Worm (Caenorhabditis elegans) whole organism, L1 larva: ENCODE measurements around the gene K03A11.4.
A peak's percentile ranks its signal among the peaks of the same experiment; 100 is the strongest.

Source experiments
- C04F5.9 ChIP-seq: sonication (generic microtip); optimal IDR thresholded peaks from 2 replicates; lab custom pipeline; 2016; ENCODE audit warnings: missing genetic modification characterization, missing compliant biosample characterization
- aly-2 ChIP-seq: fragments of 150-350 bp; optimal IDR thresholded peaks from 2 replicates; lab custom pipeline; 2014; ENCODE audit warnings: missing biosample characterization, missing genetic modification characterization
- blmp-1 ChIP-seq: fragments of 150-350 bp; optimal IDR thresholded peaks from 2 replicates; lab custom pipeline; 2014; ENCODE audit warnings: missing biosample characterization, missing genetic modification characterization
- ceh-63 ChIP-seq: fragments of 200-800 bp; sonication (Bioruptor generic); optimal IDR thresholded peaks from 2 replicates; lab custom pipeline; 2018; ENCODE audit warnings: mild to moderate bottlenecking, missing genetic modification characterization, missing compliant biosample characterization
- ceh-8 ChIP-seq: fragments of 200-800 bp; sonication (Bioruptor generic); optimal IDR thresholded peaks from 2 replicates; lab custom pipeline; 2018; ENCODE audit warnings: mild to moderate bottlenecking, missing genetic modification characterization, moderate library complexity, missing compliant biosample characterization
- ceh-88 ChIP-seq: fragments of 200-800 bp; sonication (Bioruptor generic); IDR thresholded peaks from 2 replicates; pipeline ENCODE4 v1.3.6; 2022; ENCODE audit warnings: missing genetic modification characterization, missing compliant biosample characterization
- efl-1 ChIP-seq, 4 experiments: fragments of 150-350 bp; optimal IDR thresholded peaks in 3 of 4; peaks in 1 of 4; 1 replicate in 1 of 4; 2 replicates in 3 of 4; lab custom pipeline; 2014; ENCODE audit warnings: missing biosample characterization in 2 of 4, missing genetic modification characterization in 2 of 4, missing genetic modification reagents in 2 of 4
- efl-3 ChIP-seq: fragments of 200-800 bp; sonication (Bioruptor generic); optimal IDR thresholded peaks from 2 replicates; lab custom pipeline; 2018; ENCODE audit warnings: mild to moderate bottlenecking, missing genetic modification characterization, missing compliant biosample characterization
- egl-13 ChIP-seq: sonication (generic microtip); optimal IDR thresholded peaks from 2 replicates; lab custom pipeline; 2016; ENCODE audit warnings: missing genotype, missing genetic modification reagents, missing genetic modification characterization, missing compliant biosample characterization
- egl-27 ChIP-seq, 2 experiments: fragments of 150-350 bp in 1 of 2; sonication (generic microtip); optimal IDR thresholded peaks; 3 replicates each; lab custom pipeline; 2017 to 2018; ENCODE audit warnings: missing biosample characterization in 2 of 2, missing genetic modification characterization in 2 of 2, missing genetic modification reagents in 2 of 2
- elt-2 ChIP-seq: sonication (generic microtip); optimal IDR thresholded peaks from 2 replicates; lab custom pipeline; 2016; ENCODE audit warnings: missing genetic modification characterization, mild to moderate bottlenecking, inconsistent platforms, missing compliant biosample characterization, missing genetic modification reagents
- elt-3 ChIP-seq, 6 experiments: fragments of 150-350 bp in 1 of 6; sonication (generic microtip); optimal IDR thresholded peaks; 2 replicates each; lab custom pipeline; 2017 to 2018; ENCODE audit warnings: missing biosample characterization in 6 of 6, missing genetic modification characterization in 6 of 6, inconsistent platforms in 1 of 6
- fkh-10 ChIP-seq: sonication (generic microtip); optimal IDR thresholded peaks from 2 replicates; lab custom pipeline; 2017; ENCODE audit warnings: missing biosample characterization, missing genetic modification reagents, missing genetic modification characterization
- fkh-8 ChIP-seq: sonication (generic microtip); optimal IDR thresholded peaks from 2 replicates; lab custom pipeline; 2016; ENCODE audit warnings: mild to moderate bottlenecking, missing genetic modification characterization, missing compliant biosample characterization
- fos-1 ChIP-seq: fragments of 150-350 bp; optimal IDR thresholded peaks from 2 replicates; lab custom pipeline; 2014; ENCODE audit warnings: missing biosample characterization, missing genetic modification characterization
- grh-1 ChIP-seq: fragments of 200-800 bp; sonication (Bioruptor generic); IDR thresholded peaks from 2 replicates; pipeline ENCODE4 v1.3.6; 2022; ENCODE audit warnings: missing genetic modification reagents, missing genetic modification characterization, missing compliant biosample characterization
- irx-1 ChIP-seq: sonication (generic microtip); optimal IDR thresholded peaks from 2 replicates; lab custom pipeline; 2016; ENCODE audit warnings: missing genetic modification characterization, missing compliant biosample characterization
- isw-1 ChIP-seq: fragments of 200-800 bp; sonication (Bioruptor generic); IDR thresholded peaks from 2 replicates; pipeline ENCODE4 v1.3.6; 2022; ENCODE audit warnings: missing genetic modification characterization, missing compliant biosample characterization
- jun-1 ChIP-seq: fragments of 150-350 bp; optimal IDR thresholded peaks from 2 replicates; lab custom pipeline; 2014; ENCODE audit warnings: missing biosample characterization, missing genetic modification reagents, missing genetic modification characterization
- lin-13 ChIP-seq: fragments of 150-350 bp; optimal IDR thresholded peaks from 2 replicates; lab custom pipeline; 2014; ENCODE audit warnings: missing biosample characterization, missing genetic modification reagents, missing genetic modification characterization
- lin-14 ChIP-seq: fragments of 200-800 bp; sonication (Bioruptor generic); optimal IDR thresholded peaks from 2 replicates; lab custom pipeline; 2018; ENCODE audit warnings: mild to moderate bottlenecking, missing genetic modification characterization, moderate library complexity, missing compliant biosample characterization
- lir-3 ChIP-seq: sonication (generic microtip); optimal IDR thresholded peaks from 2 replicates; lab custom pipeline; 2016; ENCODE audit warnings: mild to moderate bottlenecking, missing genetic modification characterization, moderate library complexity, missing compliant biosample characterization; ENCODE audit not compliant: poor library complexity
- mab-9 ChIP-seq: fragments of 200-800 bp; sonication (Bioruptor generic); IDR thresholded peaks from 2 replicates; pipeline ENCODE4 v1.3.6; 2022; ENCODE audit warnings: missing genetic modification reagents, missing genetic modification characterization, missing compliant biosample characterization
- nhr-11 ChIP-seq: fragments of 150-350 bp; optimal IDR thresholded peaks from 2 replicates; lab custom pipeline; 2014; ENCODE audit warnings: missing biosample characterization, missing genetic modification characterization
- nhr-19 ChIP-seq: fragments of 200-800 bp; sonication (Bioruptor generic); conservative IDR thresholded peaks from 2 replicates; pipeline ENCODE4 v1.3.6; 2022; ENCODE audit warnings: missing genetic modification characterization, missing compliant biosample characterization
- nhr-47 ChIP-seq: sonication (generic microtip); optimal IDR thresholded peaks from 2 replicates; lab custom pipeline; 2016; ENCODE audit warnings: mild to moderate bottlenecking, missing genetic modification characterization, moderate library complexity, missing compliant biosample characterization
- nhr-71 ChIP-seq: sonication (generic microtip); optimal IDR thresholded peaks from 2 replicates; lab custom pipeline; 2016; ENCODE audit warnings: mild to moderate bottlenecking, missing genetic modification characterization, moderate library complexity, missing compliant biosample characterization
- nhr-76 ChIP-seq: sonication (generic microtip); optimal IDR thresholded peaks from 2 replicates; lab custom pipeline; 2017; ENCODE audit warnings: missing biosample characterization, missing genetic modification characterization
- nhr-77 ChIP-seq: fragments of 150-350 bp; optimal IDR thresholded peaks from 2 replicates; lab custom pipeline; 2014; ENCODE audit warnings: missing biosample characterization, missing genetic modification characterization
- nhr-85 ChIP-seq: sonication (generic microtip); peaks from one replicate; lab custom pipeline; 2016; ENCODE audit warnings: missing genetic modification characterization, inconsistent platforms, missing compliant biosample characterization
- pag-3 ChIP-seq: sonication (generic microtip); optimal IDR thresholded peaks from 2 replicates; lab custom pipeline; 2017; ENCODE audit warnings: missing genetic modification characterization, mild to moderate bottlenecking, missing compliant biosample characterization, antibody characterized with exemption, borderline replicate concordance; ENCODE audit not compliant: insufficient read depth
- rnt-1 ChIP-seq: sonication (generic microtip); optimal IDR thresholded peaks from 2 replicates; lab custom pipeline; 2016; ENCODE audit warnings: mild to moderate bottlenecking, missing genetic modification characterization, moderate library complexity, missing compliant biosample characterization
- skn-1 ChIP-seq: fragments of 150-350 bp; optimal IDR thresholded peaks from 2 replicates; lab custom pipeline; 2014; ENCODE audit warnings: missing biosample characterization, missing genetic modification characterization
- snpc-4 ChIP-seq: fragments of 150-350 bp; optimal IDR thresholded peaks from 2 replicates; lab custom pipeline; 2014; ENCODE audit warnings: missing biosample characterization, missing genetic modification characterization
- snu-23 ChIP-seq: sonication (generic microtip); optimal IDR thresholded peaks from 2 replicates; lab custom pipeline; 2016; ENCODE audit warnings: missing genetic modification characterization, missing compliant biosample characterization
- sox-4 ChIP-seq: sonication (generic microtip); optimal IDR thresholded peaks from 2 replicates; lab custom pipeline; 2016; ENCODE audit warnings: missing genetic modification characterization, missing compliant biosample characterization
- sptf-1 ChIP-seq: fragments of 150-350 bp; optimal IDR thresholded peaks from 2 replicates; lab custom pipeline; 2014; ENCODE audit warnings: missing biosample characterization, missing genetic modification characterization
- sup-37 ChIP-seq: fragments of 200-800 bp; sonication (Bioruptor generic); optimal IDR thresholded peaks from 2 replicates; lab custom pipeline; 2018; ENCODE audit warnings: mild to moderate bottlenecking, missing genetic modification characterization, missing compliant biosample characterization
- unc-86 ChIP-seq: sonication (generic microtip); optimal IDR thresholded peaks from 2 replicates; lab custom pipeline; 2016; ENCODE audit warnings: missing genetic modification characterization, missing compliant biosample characterization
- unc-98 ChIP-seq: fragments of 200-800 bp; sonication (Bioruptor generic); IDR thresholded peaks from 2 replicates; pipeline ENCODE4 v1.3.6; 2022; ENCODE audit warnings: missing genetic modification characterization, missing compliant biosample characterization
- vab-15 ChIP-seq: sonication (generic microtip); optimal IDR thresholded peaks from 2 replicates; lab custom pipeline; 2017; ENCODE audit warnings: missing genotype, mild to moderate bottlenecking, missing genetic modification characterization, missing compliant biosample characterization
- zag-1 ChIP-seq: fragments of 150-350 bp; optimal IDR thresholded peaks from 2 replicates; lab custom pipeline; 2014; ENCODE audit warnings: missing biosample characterization, missing genetic modification characterization

Gene K03A11.4

DNA sequence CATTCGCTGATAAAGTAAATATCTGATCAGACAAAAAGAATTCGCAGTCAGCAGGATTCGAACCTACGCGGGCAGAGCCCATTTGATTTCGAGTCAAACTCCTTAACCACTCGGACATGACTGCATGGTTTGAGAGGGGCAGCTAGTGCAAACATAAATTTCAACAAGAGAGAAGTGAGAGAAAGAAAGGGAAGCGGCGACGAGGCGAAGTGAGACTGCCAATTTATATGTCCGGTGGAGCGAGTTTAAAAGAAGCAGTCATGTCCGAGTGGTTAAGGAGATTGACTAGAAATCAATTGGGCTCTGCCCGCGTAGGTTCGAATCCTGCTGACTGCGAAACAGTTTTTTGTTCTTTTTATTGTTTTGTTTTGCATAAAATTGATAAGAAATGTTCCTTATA, 31.6 kb upstream of the K03A11.4 start (continued):
- TF ChIP-seq nhr-71 (peak; percentile 94), snpc-4 (tag; lab: Kevin White, UChicago) (peak; percentile 56), irx-1 (tag; lab: Kevin White, UChicago) (peak; percentile 86), lin-14 (GFP tag; lab: Kevin White, UChicago) (peak; percentile 88), elt-3 (tag; optimal IDR thresholded peaks at IDR 0.05; lab: Kevin White, UChicago) (peak in 2 of 6 experiments; percentile 5 to 89), mab-9 (peak; percentile 87), grh-1 (peak; percentile 84), snu-23 (GFP tag; lab: Kevin White, UChicago) (peak; percentile 96), nhr-19 (peak; percentile 96), ceh-88 (GFP tag; lab: Robert Waterston, UW) (peak; percentile 86), C04F5.9 (tag; lab: Kevin White, UChicago) (peak; percentile 46), nhr-11 (peak; percentile 62), lin-13 (peak; percentile 68), aly-2 (tag; lab: Kevin White, UChicago) (peak; percentile 90), nhr-76 (tag; lab: Kevin White, UChicago) (peak; percentile 52), fkh-10 (GFP tag; lab: Kevin White, UChicago) (peak; percentile 90), lir-3 (tag; lab: Kevin White, UChicago) (peak; percentile 71), skn-1 (tag; lab: Kevin White, UChicago) (peak; percentile 56), unc-86 (tag; lab: Kevin White, UChicago) (peak; percentile 86), blmp-1 (tag; lab: Kevin White, UChicago) (peak; percentile 42), efl-1 (optimal IDR thresholded peaks at IDR 0.05; lab: Kevin White, UChicago) (peak; percentile 49 to 55), efl-1 (GFP tag; optimal IDR thresholded peaks at IDR 0.05 in 1 of 2; lab: Kevin White, UChicago) (peak; percentile 18 to 95), ceh-8 (GFP tag; lab: Kevin White, UChicago) (peak; percentile 96), zag-1 (tag; lab: Kevin White, UChicago) (peak; percentile 13), fos-1 (tag; lab: Kevin White, UChicago) (peak; percentile 55), nhr-47 (tag; lab: Kevin White, UChicago) (peak; percentile 95), egl-13 (peak; percentile 86), jun-1 (tag; lab: Kevin White, UChicago) (peak; percentile 87), nhr-85 (tag; lab: Kevin White, UChicago) (peak; percentile 83), efl-3 (GFP tag; lab: Kevin White, UChicago) (peak; percentile 58), fkh-8 (tag; lab: Kevin White, UChicago) (peak; percentile 86), elt-2 (tag; lab: Kevin White, UChicago) (peak; percentile 81), rnt-1 (tag; lab: Kevin White, UChicago) (peak; percentile 82), sup-37 (GFP tag; lab: Kevin White, UChicago) (peak; percentile 63), isw-1 (GFP tag; lab: Robert Waterston, UW) (peak; percentile 77), unc-98 (peak; percentile 46), ceh-63 (GFP tag; lab: Kevin White, UChicago) (peak; percentile 67), nhr-77 (tag; lab: Kevin White, UChicago) (peak; percentile 77), sox-4 (peak; percentile 77), egl-27 (tag; optimal IDR thresholded peaks at IDR 0.05; lab: Kevin White, UChicago) (peak in 1 of 2 experiments; percentile 21)

DNA sequence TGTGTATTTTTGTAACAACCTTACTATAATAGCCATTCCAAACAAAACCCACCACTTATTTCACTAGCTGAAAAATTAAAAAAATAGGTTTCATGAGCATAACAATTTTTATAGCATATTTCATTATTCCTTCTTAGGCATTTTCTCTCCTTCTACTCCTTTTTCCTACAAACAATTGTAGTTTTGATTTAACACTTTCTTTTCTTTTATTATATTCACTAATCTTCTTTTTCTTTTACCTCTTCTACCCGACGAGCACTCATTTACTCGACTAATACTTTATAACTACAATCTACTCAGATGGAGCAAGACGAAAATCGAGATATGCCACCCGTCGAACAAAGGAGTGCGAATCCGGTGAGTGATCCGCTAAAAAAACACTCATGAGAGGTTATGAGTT, 29.7 kb upstream of the K03A11.4 start, which contains the start of gene C53C7.3:
TSS of gene C53C7.3 (plus strand) at position 301 of the 400 bp plus-strand sequence.
- no peak for TF ChIP-seq snu-23 (GFP tag; lab: Kevin White, UChicago)
- no peak for TF ChIP-seq pag-3 (tag; lab: Kevin White, UChicago)
- TF ChIP-seq sptf-1 (tag; lab: Kevin White, UChicago): no peak
- no peak for TF ChIP-seq nhr-77 (tag; lab: Kevin White, UChicago)
- no peak for TF ChIP-seq vab-15
